Fruit fly (Drosophila melanogaster): ENCODE data around the gene CG32107.

Gene CG32107

dm6 chr3L:12831290-12831952 is 29.7 kb downstream of the CG32107 start (continued):
- no peak for TF ChIP-seq CG7928 (GFP tag; optimal IDR thresholded peaks at IDR 0.05)
- no peak; the same call in 1 of the 3 replicates for TF ChIP-seq CG2889 (GFP tag; IDR thresholded peaks at IDR 0.05)
- TF ChIP-seq CG18599 (GFP tag; optimal IDR thresholded peaks at IDR 0.05) = peak; percentile 36
- peak; percentile 44 for TF ChIP-seq zfh2 (GFP tag; optimal IDR thresholded peaks at IDR 0.05)
- no peak for TF ChIP-seq toy (GFP tag; IDR thresholded peaks at IDR 0.05)
- 0 out of 3 replicates have a peak, but pooled peaks have one; percentile 21 for TF ChIP-seq CG34422 (GFP tag; IDR thresholded peaks at IDR 0.05)
- TF ChIP-seq CG32532 (GFP tag; IDR thresholded peaks at IDR 0.05) = peak; percentile 61; the same call in 1 of the 2 replicates
- TF ChIP-seq crc (GFP tag; optimal IDR thresholded peaks at IDR 0.05) = peak; percentile 26
- TF ChIP-seq Poxn (GFP tag; IDR thresholded peaks at IDR 0.05) = no peak
- no peak for TF ChIP-seq CG13123 (GFP tag; optimal IDR thresholded peaks at IDR 0.05)
- TF ChIP-seq CrebB (tag; optimal IDR thresholded peaks at IDR 0.05) = no peak
- TF ChIP-seq CG17568 (GFP tag; optimal IDR thresholded peaks at IDR 0.05) = no peak
- peak; percentile 13 for TF ChIP-seq fd96Cb (tag; optimal IDR thresholded peaks at IDR 0.05)
- no peak for TF ChIP-seq onecut (GFP tag; IDR thresholded peaks at IDR 0.05)
- no peak for TF ChIP-seq C15 (GFP tag; IDR thresholded peaks at IDR 0.05)
- TF ChIP-seq Hr51 (GFP tag; optimal IDR thresholded peaks at IDR 0.05) = peak in 1 of 2 experiments; percentile 79
- TF ChIP-seq CG30020 (tag; optimal IDR thresholded peaks at IDR 0.05) = no peak
- TF ChIP-seq croc (GFP tag; conservative IDR thresholded peaks at IDR 0.05) = no peak
- TF ChIP-seq luna (GFP tag; optimal IDR thresholded peaks at IDR 0.05) = no peak
- no peak for TF ChIP-seq CG9932 (GFP tag; IDR thresholded peaks at IDR 0.05)
- TF ChIP-seq hbn (GFP tag; IDR thresholded peaks at IDR 0.05; ENCODE audit: partially characterized antibody) = no peak
- TF ChIP-seq gem (tag; optimal IDR thresholded peaks at IDR 0.05) = peak; percentile 75
- TF ChIP-seq CG12155 (GFP tag; optimal IDR thresholded peaks at IDR 0.05) = peak; percentile 45
- no peak for TF ChIP-seq CG4854 (GFP tag; optimal IDR thresholded peaks at IDR 0.05)
- TF ChIP-seq CG10274 (GFP tag; optimal IDR thresholded peaks at IDR 0.05) = no peak
- TF ChIP-seq cas (GFP tag; IDR thresholded peaks at IDR 0.05) = no peak
- TF ChIP-seq fd3F (GFP tag; optimal IDR thresholded peaks at IDR 0.05) = peak; percentile 9
- TF ChIP-seq wek (GFP tag; optimal IDR thresholded peaks at IDR 0.05) = no peak
- no peak for TF ChIP-seq CG12236 (GFP tag; optimal IDR thresholded peaks at IDR 0.05)
- peak; percentile 38 for TF ChIP-seq CG12219 (GFP tag; optimal IDR thresholded peaks at IDR 0.05)
- TF ChIP-seq Sin3A (optimal IDR thresholded peaks at IDR 0.05) = no peak
- TF ChIP-seq gt (GFP tag; IDR thresholded peaks at IDR 0.05) = no peak
- TF ChIP-seq br (optimal IDR thresholded peaks at IDR 0.05) = no peak
- TF ChIP-seq Usf (GFP tag; optimal IDR thresholded peaks at IDR 0.05) = no peak
- peak; percentile 44 to 51 for TF ChIP-seq dpn (GFP tag; optimal IDR thresholded peaks at IDR 0.05)
- TF ChIP-seq CG4820 (GFP tag; optimal IDR thresholded peaks at IDR 0.05) = peak; percentile 22
- TF ChIP-seq CG42726 (GFP tag; IDR thresholded peaks at IDR 0.05; ENCODE audit: partially characterized antibody) = no peak
- TF ChIP-seq CG17359 (tag; optimal IDR thresholded peaks at IDR 0.05) = peak; percentile 60
- 0 out of 2 replicates have a peak, but pooled peaks have one; percentile 13 for TF ChIP-seq CG14014 (GFP tag; IDR thresholded peaks at IDR 0.05)
- no peak for TF ChIP-seq CG2199 (GFP tag; IDR thresholded peaks at IDR 0.05)
- TF ChIP-seq Fer1 (GFP tag; optimal IDR thresholded peaks at IDR 0.05) = peak; percentile 29
- TF ChIP-seq org-1 (GFP tag; optimal IDR thresholded peaks at IDR 0.05) = peak; percentile 36
- TF ChIP-seq Side (GFP tag; optimal IDR thresholded peaks at IDR 0.05) = peak; percentile 41
- TF ChIP-seq shn (GFP tag; optimal IDR thresholded peaks at IDR 0.05) = no peak
- TF ChIP-seq CG5245 (GFP tag; optimal IDR thresholded peaks at IDR 0.05) = no peak
- TF ChIP-seq Mad (GFP tag; optimal IDR thresholded peaks at IDR 0.05) = no peak
- TF ChIP-seq CG9215 (GFP tag; IDR thresholded peaks at IDR 0.05) = no peak
- no peak for TF ChIP-seq slou (GFP tag; optimal IDR thresholded peaks at IDR 0.05)
- TF ChIP-seq danr (GFP tag; IDR thresholded peaks at IDR 0.05) = no peak
- no peak for TF ChIP-seq CG5180 (GFP tag; optimal IDR thresholded peaks at IDR 0.05)
- TF ChIP-seq fru (optimal IDR thresholded peaks at IDR 0.05) = no peak
- TF ChIP-seq HLH3B (GFP tag; IDR thresholded peaks at IDR 0.05) = 0 out of 2 replicates have a peak, but pooled peaks have one; percentile 16
